Fruit fly (Drosophila melanogaster) whole organism, prepupa: Measurements from ENCODE around the gene Polr2H.

ENCODE experiments used
- Blimp-1 ChIP-seq: fragments of 200-800 bp; sonication (Bioruptor generic); optimal IDR thresholded peaks from 3 replicates; lab custom pipeline; 2017; ENCODE audit warnings: missing biosample characterization, missing genetic modification characterization, mild to moderate bottlenecking, moderate library complexity, missing genetic modification reagents
- CG10631 ChIP-seq: fragments of 200-800 bp; sonication (Bioruptor generic); optimal IDR thresholded peaks from 2 replicates; lab custom pipeline; 2016; ENCODE audit warnings: missing biosample characterization, missing genetic modification characterization
- CG11762 ChIP-seq: fragments of 200-800 bp; sonication (Bioruptor generic); optimal IDR thresholded peaks from 3 replicates; lab custom pipeline; 2016; ENCODE audit warnings: missing biosample characterization, missing genetic modification characterization; ENCODE audit not compliant: insufficient read depth
- CG15336 ChIP-seq: fragments of 200-800 bp; sonication (Bioruptor generic); IDR thresholded peaks from 2 replicates; pipeline ENCODE4 v1.3.6; 2022; ENCODE audit warnings: missing biosample characterization, missing genetic modification characterization
- CG16779 ChIP-seq: fragments of 200-800 bp; sonication (Bioruptor generic); optimal IDR thresholded peaks from 3 replicates; lab custom pipeline; 2017; ENCODE audit warnings: missing biosample characterization, mild to moderate bottlenecking, missing genetic modification characterization
- CG3032 ChIP-seq: fragments of 200-800 bp; optimal IDR thresholded peaks from 2 replicates; lab custom pipeline; 2019; ENCODE audit warnings: missing biosample characterization, mild to moderate bottlenecking, missing genetic modification characterization, moderate library complexity
- CG31627 ChIP-seq: fragments of 200-800 bp; sonication (Bioruptor generic); optimal IDR thresholded peaks from 3 replicates; lab custom pipeline; 2016; ENCODE audit warnings: missing biosample characterization, missing genetic modification characterization
- CG32006 ChIP-seq: fragments of 200-800 bp; sonication (Bioruptor generic); optimal IDR thresholded peaks from 3 replicates; lab custom pipeline; 2017; ENCODE audit warnings: missing biosample characterization, mild to moderate bottlenecking, missing genetic modification characterization
- CG34406 ChIP-seq: fragments of 200-800 bp; sonication (Bioruptor generic); optimal IDR thresholded peaks from 3 replicates; lab custom pipeline; 2016; ENCODE audit warnings: missing biosample characterization, missing genetic modification characterization
- CG4318 ChIP-seq: fragments of 200-800 bp; sonication (Bioruptor generic); optimal IDR thresholded peaks from 3 replicates; lab custom pipeline; 2017; ENCODE audit warnings: missing biosample characterization, mild to moderate bottlenecking, missing genetic modification characterization
- CG6276 ChIP-seq: fragments of 200-800 bp; sonication (Bioruptor generic); optimal IDR thresholded peaks from 2 replicates; lab custom pipeline; 2017; ENCODE audit warnings: missing biosample characterization, mild to moderate bottlenecking, missing genetic modification characterization
- CG6792 ChIP-seq: fragments of 200-800 bp; sonication (Bioruptor generic); optimal IDR thresholded peaks from 3 replicates; lab custom pipeline; 2016; ENCODE audit warnings: missing biosample characterization, missing genetic modification characterization
- CG6808 ChIP-seq: fragments of 200-800 bp; sonication (Bioruptor generic); optimal IDR thresholded peaks from 3 replicates; lab custom pipeline; 2017; ENCODE audit warnings: missing biosample characterization, missing genetic modification characterization, mild to moderate bottlenecking, moderate library complexity, missing genetic modification reagents
- CG6854 ChIP-seq: fragments of 200-800 bp; sonication (Bioruptor generic); optimal IDR thresholded peaks from 2 replicates; lab custom pipeline; 2017; ENCODE audit warnings: missing biosample characterization, mild to moderate bottlenecking, missing genetic modification characterization
- CG7368 ChIP-seq: fragments of 200-800 bp; sonication (Bioruptor generic); optimal IDR thresholded peaks from 3 replicates; lab custom pipeline; 2016; ENCODE audit warnings: missing biosample characterization, missing genetic modification characterization
- CG8119 ChIP-seq: fragments of 200-800 bp; sonication (Bioruptor generic); IDR thresholded peaks from 3 replicates; pipeline ENCODE4 v1.3.6; 2022; ENCODE audit warnings: missing biosample characterization, missing genetic modification characterization
- CG8319 ChIP-seq: fragments of 200-800 bp; sonication (Bioruptor generic); optimal IDR thresholded peaks from 3 replicates; lab custom pipeline; 2016; ENCODE audit warnings: missing biosample characterization, missing genetic modification characterization
- CG8632 ChIP-seq: fragments of 200-800 bp; sonication (Bioruptor generic); optimal IDR thresholded peaks from 3 replicates; lab custom pipeline; 2016; ENCODE audit warnings: missing biosample characterization, missing genetic modification characterization
- CG9139 ChIP-seq: fragments of 200-800 bp; sonication (Bioruptor generic); optimal IDR thresholded peaks from 3 replicates; lab custom pipeline; 2017; ENCODE audit warnings: missing biosample characterization, mild to moderate bottlenecking, missing genetic modification characterization
- Eip75B ChIP-seq: fragments of 200-800 bp; sonication (Bioruptor generic); optimal IDR thresholded peaks from 3 replicates; lab custom pipeline; 2016; ENCODE audit warnings: missing biosample characterization, missing genetic modification characterization
- Eip78C ChIP-seq: fragments of 200-800 bp; sonication (Bioruptor generic); peaks from one replicate; lab custom pipeline; 2016; ENCODE audit warnings: missing biosample characterization, missing genetic modification characterization
- Ets96B ChIP-seq: fragments of 200-800 bp; optimal IDR thresholded peaks from 2 replicates; lab custom pipeline; 2019; ENCODE audit warnings: missing biosample characterization, mild to moderate bottlenecking, missing genetic modification characterization, moderate library complexity
- Gug ChIP-seq: fragments of 200-800 bp; sonication (Bioruptor generic); IDR thresholded peaks from 2 replicates; pipeline ENCODE4 v1.3.6; 2022; ENCODE audit warnings: missing biosample characterization, missing genetic modification characterization
- Hr38 ChIP-seq: sonication (Bioruptor generic); optimal IDR thresholded peaks from 2 replicates; lab custom pipeline; 2016; ENCODE audit warnings: missing biosample characterization, missing genetic modification characterization
- Hr39 ChIP-seq: fragments of 200-800 bp; sonication (Bioruptor generic); optimal IDR thresholded peaks from 2 replicates; lab custom pipeline; 2016; ENCODE audit warnings: missing biosample characterization, missing genetic modification characterization
- Hr4 ChIP-seq: fragments of 200-800 bp; sonication (Bioruptor generic); optimal IDR thresholded peaks from 3 replicates; lab custom pipeline; 2016; ENCODE audit warnings: missing biosample characterization, missing genetic modification characterization
- Met ChIP-seq: fragments of 200-800 bp; sonication (Bioruptor generic); optimal IDR thresholded peaks from 3 replicates; lab custom pipeline; 2016; ENCODE audit warnings: missing biosample characterization, missing genetic modification characterization
- OdsH ChIP-seq: fragments of 200-800 bp; sonication (Bioruptor generic); optimal IDR thresholded peaks from 3 replicates; lab custom pipeline; 2016; ENCODE audit warnings: missing biosample characterization, missing genetic modification characterization
- Smox ChIP-seq: fragments of 200-800 bp; sonication (Bioruptor generic); optimal IDR thresholded peaks from 3 replicates; lab custom pipeline; 2016; ENCODE audit warnings: missing biosample characterization, missing genetic modification characterization
- Sox102F ChIP-seq: fragments of 200-800 bp; sonication (Bioruptor generic); optimal IDR thresholded peaks from 2 replicates; lab custom pipeline; 2016; ENCODE audit warnings: missing biosample characterization, mild to moderate bottlenecking, missing genetic modification characterization
- Sox14 ChIP-seq: fragments of 200-800 bp; sonication (Bioruptor generic); optimal IDR thresholded peaks from 3 replicates; lab custom pipeline; 2016; ENCODE audit warnings: missing biosample characterization, missing genetic modification characterization
- Sox15 ChIP-seq: fragments of 200-800 bp; sonication (Bioruptor generic); optimal IDR thresholded peaks from 3 replicates; lab custom pipeline; 2016; ENCODE audit warnings: missing biosample characterization, missing genetic modification characterization
- achi ChIP-seq: fragments of 200-800 bp; sonication (Bioruptor generic); optimal IDR thresholded peaks from 3 replicates; lab custom pipeline; 2016; ENCODE audit warnings: missing biosample characterization, missing genetic modification characterization
- acj6 ChIP-seq: fragments of 200-800 bp; sonication (Bioruptor generic); optimal IDR thresholded peaks from 3 replicates; lab custom pipeline; 2016; ENCODE audit warnings: missing biosample characterization, missing genetic modification characterization
- cyc ChIP-seq: fragments of 200-800 bp; sonication (Bioruptor generic); optimal IDR thresholded peaks from 3 replicates; lab custom pipeline; 2016; ENCODE audit warnings: missing biosample characterization, missing genetic modification characterization
- eg ChIP-seq: fragments of 200-800 bp; sonication (Bioruptor generic); IDR thresholded peaks from 3 replicates; pipeline ENCODE4 v1.3.6; 2022; ENCODE audit warnings: missing biosample characterization, missing genetic modification characterization
- esn ChIP-seq: fragments of 200-800 bp; sonication (Bioruptor generic); optimal IDR thresholded peaks from 2 replicates; lab custom pipeline; 2016; ENCODE audit warnings: missing biosample characterization, mild to moderate bottlenecking, missing genetic modification characterization, moderate library complexity
- fd85E ChIP-seq: fragments of 200-800 bp; sonication (Bioruptor generic); optimal IDR thresholded peaks from 3 replicates; lab custom pipeline; 2016; ENCODE audit warnings: missing biosample characterization, missing genetic modification characterization
- fkh ChIP-seq: fragments of 200-800 bp; sonication (Bioruptor generic); optimal IDR thresholded peaks from 3 replicates; lab custom pipeline; 2017; ENCODE audit warnings: missing biosample characterization, mild to moderate bottlenecking, missing genetic modification characterization, moderate library complexity
- lz ChIP-seq: fragments of 200-800 bp; sonication (Bioruptor generic); optimal IDR thresholded peaks from 3 replicates; lab custom pipeline; 2016; ENCODE audit warnings: missing biosample characterization, missing genetic modification characterization
- net ChIP-seq: fragments of 200-800 bp; sonication (Bioruptor generic); optimal IDR thresholded peaks from 3 replicates; lab custom pipeline; 2016; ENCODE audit warnings: missing biosample characterization, missing genetic modification characterization
- pdm3 ChIP-seq: fragments of 200-800 bp; sonication (Bioruptor generic); optimal IDR thresholded peaks from 3 replicates; lab custom pipeline; 2016; ENCODE audit warnings: missing biosample characterization, missing genetic modification characterization
- salr ChIP-seq, 2 experiments: fragments of 200-800 bp; sonication (Bioruptor generic); optimal IDR thresholded peaks; 3 replicates each; lab custom pipeline; 2016 to 2018; ENCODE audit warnings: missing biosample characterization in 2 of 2, missing genetic modification characterization in 2 of 2, mild to moderate bottlenecking in 1 of 2
- ss ChIP-seq, 2 experiments: fragments of 200-800 bp; sonication (Bioruptor generic); optimal IDR thresholded peaks; 2 replicates in 1 of 2; 3 replicates in 1 of 2; lab custom pipeline; 2017 to 2018; ENCODE audit warnings: mild to moderate bottlenecking in 2 of 2, missing biosample characterization in 2 of 2, missing genetic modification characterization in 2 of 2, moderate library complexity in 1 of 2
- svp ChIP-seq: fragments of 200-800 bp; sonication (Bioruptor generic); peaks from one replicate; lab custom pipeline; 2016; ENCODE audit warnings: missing biosample characterization, missing genetic modification characterization
- topi ChIP-seq: fragments of 200-800 bp; sonication (Bioruptor generic); optimal IDR thresholded peaks from 3 replicates; lab custom pipeline; 2016; ENCODE audit warnings: missing biosample characterization, missing genetic modification characterization

Gene Polr2H

dm6 chr3L:21679687-21680086 is 49.0 kb upstream of the Polr2H start, which contains the start of the genes Als2 and CG11248 (continued):
- TF ChIP-seq Hr39 (GFP tag; lab: Kevin White, UChicago) (peak; percentile 86), pdm3 (GFP tag; lab: Kevin White, UChicago) (no peak), fkh (GFP tag; lab: Kevin White, UChicago) (no peak), CG6808 (no peak), acj6 (GFP tag; lab: Kevin White, UChicago) (peak; percentile 74), CG3032 (no peak), Sox15 (GFP tag; lab: Kevin White, UChicago) (peak; percentile 76), CG9139 (GFP tag; lab: Kevin White, UChicago) (no peak), Eip78C (GFP tag; lab: Kevin White, UChicago) (no peak), CG11762 (GFP tag; lab: Kevin White, UChicago) (peak; percentile 56), Sox102F (no peak), CG8632 (GFP tag; lab: Kevin White, UChicago) (peak; percentile 52), CG31627 (GFP tag; lab: Kevin White, UChicago) (peak; percentile 87)

dm6 chr3L:21683942-21684341 is 44.8 kb upstream of the Polr2H start, which contains the start of gene Sfp78E:
TSS of gene Sfp78E (minus strand) at chr3L:21684042.
- TF ChIP-seq CG4318 (GFP tag; lab: Kevin White, UChicago), result no peak
- no peak for TF ChIP-seq pdm3 (GFP tag; lab: Kevin White, UChicago)
- no peak for TF ChIP-seq CG31627 (GFP tag; lab: Kevin White, UChicago)
- TF ChIP-seq CG6854, result no peak
- no peak for TF ChIP-seq CG10631 (GFP tag; lab: Kevin White, UChicago)
- no peak for TF ChIP-seq CG8632 (GFP tag; lab: Kevin White, UChicago)
- TF ChIP-seq salr (GFP tag; optimal IDR thresholded peaks at IDR 0.05; lab: Kevin White, UChicago), result no peak
- TF ChIP-seq Eip78C (GFP tag; lab: Kevin White, UChicago), result no peak
- no peak for TF ChIP-seq fd85E
- TF ChIP-seq net, result no peak
- TF ChIP-seq CG6792 (GFP tag; lab: Kevin White, UChicago), result no peak
- TF ChIP-seq Hr39 (GFP tag; lab: Kevin White, UChicago), result no peak
- no peak for TF ChIP-seq Ets96B
- TF ChIP-seq CG34406 (GFP tag; lab: Kevin White, UChicago), result no peak
- TF ChIP-seq Hr4, result no peak
- no peak for TF ChIP-seq lz (GFP tag; lab: Kevin White, UChicago)
- TF ChIP-seq Gug, result no peak
- no peak for TF ChIP-seq CG7368
- TF ChIP-seq Eip75B (GFP tag; lab: Kevin White, UChicago), result no peak
- no peak for TF ChIP-seq Sox15 (GFP tag; lab: Kevin White, UChicago)

dm6 chr3L:21685753-21686152 is 43.0 kb upstream of the Polr2H start:
- TF ChIP-seq ss (GFP tag; optimal IDR thresholded peaks at IDR 0.05; lab: Kevin White, UChicago) (peak; percentile 91 to 93), net (peak; percentile 67), acj6 (GFP tag; lab: Kevin White, UChicago) (peak; percentile 79), CG10631 (GFP tag; lab: Kevin White, UChicago) (peak; percentile 84), CG6276 (GFP tag; lab: Kevin White, UChicago) (no peak), Eip78C (GFP tag; lab: Kevin White, UChicago) (peak; percentile 95), esn (GFP tag; lab: Kevin White, UChicago) (peak; percentile 34), Ets96B (peak; percentile 91), CG32006 (GFP tag; lab: Kevin White, UChicago) (peak; percentile 62), CG16779 (tag; lab: Kevin White, UChicago) (peak; percentile 53), Blimp-1 (GFP tag; lab: Kevin White, UChicago) (no peak), CG8319 (peak; percentile 25), CG34406 (GFP tag; lab: Kevin White, UChicago) (peak; percentile 54), CG15336 (GFP tag; lab: Robert Waterston, UW) (peak; percentile 49; the same call in 1 of the 2 replicates), CG31627 (GFP tag; lab: Kevin White, UChicago) (no peak), Sox14 (GFP tag; lab: Kevin White, UChicago) (peak; percentile 47), CG8119 (no peak; the same call in none of the 3 replicates), Met (no peak), topi (peak; percentile 3), Gug (no peak), CG8632 (GFP tag; lab: Kevin White, UChicago) (peak; percentile 69), fkh (GFP tag; lab: Kevin White, UChicago) (no peak), achi (GFP tag; lab: Kevin White, UChicago) (peak; percentile 74), Smox (peak; percentile 7), CG11762 (GFP tag; lab: Kevin White, UChicago) (peak; percentile 52), pdm3 (GFP tag; lab: Kevin White, UChicago) (peak; percentile 74), Hr38 (no peak), OdsH (peak; percentile 79), svp (GFP tag; lab: Kevin White, UChicago) (peak; percentile 56), eg (GFP tag; lab: Robert Waterston, UW) (no peak), fd85E (no peak), cyc (GFP tag; lab: Kevin White, UChicago) (no peak), CG4318 (GFP tag; lab: Kevin White, UChicago) (peak; percentile 33), Eip75B (GFP tag; lab: Kevin White, UChicago) (peak; percentile 73)
